Fruit fly (Drosophila melanogaster) whole organism, prepupa: ENCODE data around the gene CG2224.

Experiments
- Blimp-1 ChIP-seq: fragments of 200-800 bp; sonication (Bioruptor generic); optimal IDR thresholded peaks from 3 replicates; lab custom pipeline; 2017; ENCODE audit warnings: missing biosample characterization, missing genetic modification characterization, mild to moderate bottlenecking, moderate library complexity, missing genetic modification reagents
- CG10669 ChIP-seq: fragments of 200-800 bp; sonication (Bioruptor generic); optimal IDR thresholded peaks from 3 replicates; lab custom pipeline; 2018; ENCODE audit warnings: missing biosample characterization, mild to moderate bottlenecking, missing genetic modification characterization, moderate library complexity
- CG11294 ChIP-seq: fragments of 200-800 bp; sonication (Bioruptor generic); IDR thresholded peaks from 2 replicates; pipeline ENCODE4 v1.3.6; 2022; ENCODE audit warnings: missing biosample characterization, missing genetic modification characterization
- CG11762 ChIP-seq: fragments of 200-800 bp; sonication (Bioruptor generic); optimal IDR thresholded peaks from 3 replicates; lab custom pipeline; 2016; ENCODE audit warnings: missing biosample characterization, missing genetic modification characterization; ENCODE audit not compliant: insufficient read depth
- CG11902 ChIP-seq: fragments of 200-800 bp; sonication (Bioruptor generic); optimal IDR thresholded peaks from 3 replicates; lab custom pipeline; 2016; ENCODE audit warnings: missing biosample characterization, missing genetic modification characterization
- CG15336 ChIP-seq: fragments of 200-800 bp; sonication (Bioruptor generic); IDR thresholded peaks from 2 replicates; pipeline ENCODE4 v1.3.6; 2022; ENCODE audit warnings: missing biosample characterization, missing genetic modification characterization
- CG1621 ChIP-seq: fragments of 200-800 bp; sonication (Bioruptor generic); optimal IDR thresholded peaks from 3 replicates; lab custom pipeline; 2018; ENCODE audit warnings: missing biosample characterization, mild to moderate bottlenecking, missing genetic modification characterization
- CG16779 ChIP-seq: fragments of 200-800 bp; sonication (Bioruptor generic); optimal IDR thresholded peaks from 3 replicates; lab custom pipeline; 2017; ENCODE audit warnings: missing biosample characterization, mild to moderate bottlenecking, missing genetic modification characterization
- CG31627 ChIP-seq: fragments of 200-800 bp; sonication (Bioruptor generic); optimal IDR thresholded peaks from 3 replicates; lab custom pipeline; 2016; ENCODE audit warnings: missing biosample characterization, missing genetic modification characterization
- CG32006 ChIP-seq: fragments of 200-800 bp; sonication (Bioruptor generic); optimal IDR thresholded peaks from 3 replicates; lab custom pipeline; 2017; ENCODE audit warnings: missing biosample characterization, mild to moderate bottlenecking, missing genetic modification characterization
- CG3919 ChIP-seq: fragments of 200-800 bp; sonication (Bioruptor generic); optimal IDR thresholded peaks from 3 replicates; lab custom pipeline; 2016; ENCODE audit warnings: missing biosample characterization, missing genetic modification characterization
- CG4318 ChIP-seq: fragments of 200-800 bp; sonication (Bioruptor generic); optimal IDR thresholded peaks from 3 replicates; lab custom pipeline; 2017; ENCODE audit warnings: missing biosample characterization, mild to moderate bottlenecking, missing genetic modification characterization
- CG6792 ChIP-seq: fragments of 200-800 bp; sonication (Bioruptor generic); optimal IDR thresholded peaks from 3 replicates; lab custom pipeline; 2016; ENCODE audit warnings: missing biosample characterization, missing genetic modification characterization
- CG6808 ChIP-seq: fragments of 200-800 bp; sonication (Bioruptor generic); optimal IDR thresholded peaks from 3 replicates; lab custom pipeline; 2017; ENCODE audit warnings: missing biosample characterization, missing genetic modification characterization, mild to moderate bottlenecking, moderate library complexity, missing genetic modification reagents
- CG7368 ChIP-seq: fragments of 200-800 bp; sonication (Bioruptor generic); optimal IDR thresholded peaks from 3 replicates; lab custom pipeline; 2016; ENCODE audit warnings: missing biosample characterization, missing genetic modification characterization
- CG8119 ChIP-seq: fragments of 200-800 bp; sonication (Bioruptor generic); IDR thresholded peaks from 3 replicates; pipeline ENCODE4 v1.3.6; 2022; ENCODE audit warnings: missing biosample characterization, missing genetic modification characterization
- CG8319 ChIP-seq: fragments of 200-800 bp; sonication (Bioruptor generic); optimal IDR thresholded peaks from 3 replicates; lab custom pipeline; 2016; ENCODE audit warnings: missing biosample characterization, missing genetic modification characterization
- CG8632 ChIP-seq: fragments of 200-800 bp; sonication (Bioruptor generic); optimal IDR thresholded peaks from 3 replicates; lab custom pipeline; 2016; ENCODE audit warnings: missing biosample characterization, missing genetic modification characterization
- Eip75B ChIP-seq: fragments of 200-800 bp; sonication (Bioruptor generic); optimal IDR thresholded peaks from 3 replicates; lab custom pipeline; 2016; ENCODE audit warnings: missing biosample characterization, missing genetic modification characterization
- Eip78C ChIP-seq: fragments of 200-800 bp; sonication (Bioruptor generic); peaks from one replicate; lab custom pipeline; 2016; ENCODE audit warnings: missing biosample characterization, missing genetic modification characterization
- Ets21C ChIP-seq: fragments of 200-800 bp; sonication (Bioruptor generic); optimal IDR thresholded peaks from 3 replicates; lab custom pipeline; 2016; ENCODE audit warnings: missing biosample characterization, missing genetic modification characterization
- Ets96B ChIP-seq: fragments of 200-800 bp; optimal IDR thresholded peaks from 2 replicates; lab custom pipeline; 2019; ENCODE audit warnings: missing biosample characterization, mild to moderate bottlenecking, missing genetic modification characterization, moderate library complexity
- Hr4 ChIP-seq: fragments of 200-800 bp; sonication (Bioruptor generic); optimal IDR thresholded peaks from 3 replicates; lab custom pipeline; 2016; ENCODE audit warnings: missing biosample characterization, missing genetic modification characterization
- Lpt ChIP-seq: fragments of 200-800 bp; sonication (Bioruptor generic); optimal IDR thresholded peaks from 3 replicates; lab custom pipeline; 2016; ENCODE audit warnings: missing biosample characterization, missing genetic modification characterization
- Smox ChIP-seq: fragments of 200-800 bp; sonication (Bioruptor generic); optimal IDR thresholded peaks from 3 replicates; lab custom pipeline; 2016; ENCODE audit warnings: missing biosample characterization, missing genetic modification characterization
- Sox102F ChIP-seq: fragments of 200-800 bp; sonication (Bioruptor generic); optimal IDR thresholded peaks from 2 replicates; lab custom pipeline; 2016; ENCODE audit warnings: missing biosample characterization, mild to moderate bottlenecking, missing genetic modification characterization
- Sox14 ChIP-seq: fragments of 200-800 bp; sonication (Bioruptor generic); optimal IDR thresholded peaks from 3 replicates; lab custom pipeline; 2016; ENCODE audit warnings: missing biosample characterization, missing genetic modification characterization
- Sox15 ChIP-seq: fragments of 200-800 bp; sonication (Bioruptor generic); optimal IDR thresholded peaks from 3 replicates; lab custom pipeline; 2016; ENCODE audit warnings: missing biosample characterization, missing genetic modification characterization
- dac ChIP-seq: fragments of 200-800 bp; sonication (Bioruptor generic); optimal IDR thresholded peaks from 2 replicates; lab custom pipeline; 2017; ENCODE audit warnings: missing biosample characterization, mild to moderate bottlenecking, missing genetic modification characterization
- dsx ChIP-seq: fragments of 200-800 bp; optimal IDR thresholded peaks from 3 replicates; lab custom pipeline; 2019; ENCODE audit warnings: missing biosample characterization, mild to moderate bottlenecking, missing genetic modification characterization, moderate library complexity; ENCODE audit not compliant: poor library complexity, severe bottlenecking
- esn ChIP-seq: fragments of 200-800 bp; sonication (Bioruptor generic); optimal IDR thresholded peaks from 2 replicates; lab custom pipeline; 2016; ENCODE audit warnings: missing biosample characterization, mild to moderate bottlenecking, missing genetic modification characterization, moderate library complexity
- fd59A ChIP-seq: fragments of 200-800 bp; sonication (Bioruptor generic); optimal IDR thresholded peaks from 2 replicates; lab custom pipeline; 2017; ENCODE audit warnings: missing biosample characterization, mild to moderate bottlenecking, missing genetic modification characterization, missing genetic modification reagents
- lz ChIP-seq: fragments of 200-800 bp; sonication (Bioruptor generic); optimal IDR thresholded peaks from 3 replicates; lab custom pipeline; 2016; ENCODE audit warnings: missing biosample characterization, missing genetic modification characterization
- salr ChIP-seq, 2 experiments: fragments of 200-800 bp; sonication (Bioruptor generic); optimal IDR thresholded peaks; 3 replicates each; lab custom pipeline; 2016 to 2018; ENCODE audit warnings: missing biosample characterization in 2 of 2, missing genetic modification characterization in 2 of 2, mild to moderate bottlenecking in 1 of 2
- spab ChIP-seq: fragments of 200-800 bp; sonication (Bioruptor generic); optimal IDR thresholded peaks from 2 replicates; lab custom pipeline; 2017; ENCODE audit warnings: missing biosample characterization, mild to moderate bottlenecking, missing genetic modification characterization, missing genetic modification reagents
- ss ChIP-seq, 2 experiments: fragments of 200-800 bp; sonication (Bioruptor generic); optimal IDR thresholded peaks; 2 replicates in 1 of 2; 3 replicates in 1 of 2; lab custom pipeline; 2017 to 2018; ENCODE audit warnings: mild to moderate bottlenecking in 2 of 2, missing biosample characterization in 2 of 2, missing genetic modification characterization in 2 of 2, moderate library complexity in 1 of 2
- topi ChIP-seq: fragments of 200-800 bp; sonication (Bioruptor generic); optimal IDR thresholded peaks from 3 replicates; lab custom pipeline; 2016; ENCODE audit warnings: missing biosample characterization, missing genetic modification characterization

Gene CG2224

DNA sequence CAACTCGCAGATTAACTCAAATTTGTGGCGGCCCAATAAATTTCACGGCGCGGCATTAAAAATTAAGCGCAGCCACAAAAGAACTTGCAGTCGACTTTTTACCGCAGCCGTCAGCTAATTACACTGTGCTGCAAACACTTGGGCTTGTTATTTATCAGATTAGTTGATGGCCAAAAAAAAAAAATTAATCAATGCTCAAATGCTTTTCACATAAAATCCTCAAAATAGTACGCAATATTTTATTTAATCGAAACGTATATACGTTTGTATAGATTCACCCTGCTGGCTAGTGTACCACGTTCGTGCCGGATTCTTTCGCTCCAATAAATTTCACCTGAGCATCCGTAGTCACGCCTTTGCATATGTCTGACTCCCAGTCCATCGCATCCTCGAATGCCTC is 45.3 kb downstream of the CG2224 start (continued):
- TF ChIP-seq Hr4 (GFP tag; lab: Kevin White, UChicago), result peak; percentile 30
- peak; percentile 66 for TF ChIP-seq CG6792 (GFP tag; lab: Kevin White, UChicago)
- TF ChIP-seq salr (GFP tag; optimal IDR thresholded peaks at IDR 0.05; lab: Kevin White, UChicago), result no peak
- peak; percentile 70 for TF ChIP-seq esn (GFP tag; lab: Kevin White, UChicago)
- TF ChIP-seq CG1621 (tag; lab: Kevin White, UChicago), result peak; percentile 6
- TF ChIP-seq dac (GFP tag; lab: Kevin White, UChicago), result no peak
- peak; percentile 49 for TF ChIP-seq Smox (GFP tag; lab: Kevin White, UChicago)
- TF ChIP-seq CG16779, result no peak
- TF ChIP-seq spab (GFP tag; lab: Kevin White, UChicago), result peak; percentile 18
- peak; percentile 35 for TF ChIP-seq CG6808 (GFP tag; lab: Kevin White, UChicago)
- TF ChIP-seq Sox14 (GFP tag; lab: Kevin White, UChicago), result peak; percentile 50
- TF ChIP-seq CG15336 (GFP tag; lab: Robert Waterston, UW), result no peak
- TF ChIP-seq fd59A (GFP tag; lab: Kevin White, UChicago), result no peak
- peak; percentile 69 for TF ChIP-seq CG3919 (GFP tag; lab: Kevin White, UChicago)
- peak; percentile 56 for TF ChIP-seq Sox102F (GFP tag; lab: Kevin White, UChicago)
- peak; percentile 49 for TF ChIP-seq Eip75B (GFP tag; lab: Kevin White, UChicago)
- TF ChIP-seq Ets96B (tag; lab: Kevin White, UChicago), result peak; percentile 40
- peak; percentile 54 for TF ChIP-seq lz (GFP tag; lab: Kevin White, UChicago)
- peak; percentile 72 for TF ChIP-seq topi (GFP tag; lab: Kevin White, UChicago)
- peak; percentile 43 for TF ChIP-seq Sox15 (GFP tag; lab: Kevin White, UChicago)
- no peak for TF ChIP-seq CG8119 (GFP tag; lab: Robert Waterston, UW)
- peak; percentile 35 for TF ChIP-seq CG11902
- TF ChIP-seq ss (GFP tag; optimal IDR thresholded peaks at IDR 0.05; lab: Kevin White, UChicago), result peak in 1 of 2 experiments; percentile 27
- no peak for TF ChIP-seq dsx
- TF ChIP-seq CG8319 (GFP tag; lab: Kevin White, UChicago), result peak; percentile 20
- no peak for TF ChIP-seq CG32006 (GFP tag; lab: Kevin White, UChicago)
- TF ChIP-seq Eip78C (GFP tag; lab: Kevin White, UChicago), result peak; percentile 78
- peak; percentile 40 for TF ChIP-seq CG7368 (GFP tag; lab: Kevin White, UChicago)
- TF ChIP-seq Blimp-1, result no peak
- TF ChIP-seq CG10669 (GFP tag; lab: Kevin White, UChicago), result peak; percentile 50
- TF ChIP-seq Lpt (GFP tag; lab: Kevin White, UChicago), result no peak
- peak; percentile 14 for TF ChIP-seq CG11762 (GFP tag; lab: Kevin White, UChicago)
- no peak for TF ChIP-seq CG4318 (GFP tag; lab: Kevin White, UChicago)
- peak; percentile 53 for TF ChIP-seq Ets21C
- no peak for TF ChIP-seq CG11294 (GFP tag; lab: Robert Waterston, UW)
- TF ChIP-seq CG8632, result peak; percentile 30

DNA sequence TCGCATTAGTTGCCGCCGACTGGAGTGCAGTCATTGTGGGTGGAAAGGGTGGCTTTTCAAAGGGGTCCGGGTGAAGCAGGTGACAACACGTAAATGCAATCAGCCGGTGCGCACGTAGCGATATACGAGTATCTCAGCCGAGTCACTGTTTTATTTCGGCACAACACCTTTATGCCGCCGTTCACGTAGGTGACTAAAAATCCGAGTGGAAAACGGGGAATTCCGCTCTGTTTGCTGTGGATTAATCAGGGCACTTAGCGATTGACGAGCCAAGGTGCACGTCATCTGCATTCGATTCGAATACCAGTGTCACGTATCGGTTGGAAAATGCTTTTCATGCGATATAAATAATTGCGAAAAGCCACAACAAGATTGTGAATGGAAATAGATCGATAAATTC is 52.6 kb downstream of the CG2224 start:
- TF ChIP-seq CG10669 (GFP tag; lab: Kevin White, UChicago) (no peak), Eip78C (GFP tag; lab: Kevin White, UChicago) (no peak), CG31627 (GFP tag; lab: Kevin White, UChicago) (no peak), CG32006 (GFP tag; lab: Kevin White, UChicago) (no peak)
